Fruit fly (Drosophila melanogaster): Measurements from ENCODE around the gene Cat.

Gene Cat

dm6 chr3L:18800100-18800841 lies 22.1 kb upstream of the Cat start:
- TF ChIP-seq Hr38 (GFP tag; optimal IDR thresholded peaks at IDR 0.05) (no peak), OdsH (GFP tag; optimal IDR thresholded peaks at IDR 0.05) (no peak), CG8632 (GFP tag; optimal IDR thresholded peaks at IDR 0.05) (no peak), dsx (GFP tag; optimal IDR thresholded peaks at IDR 0.05; ENCODE audit: poor library complexity, severe bottlenecking) (peak; percentile 28), CG6854 (GFP tag; optimal IDR thresholded peaks at IDR 0.05) (peak; percentile 18), achi (GFP tag; optimal IDR thresholded peaks at IDR 0.05) (no peak), fd59A (GFP tag; optimal IDR thresholded peaks at IDR 0.05) (no peak), lz (GFP tag; optimal IDR thresholded peaks at IDR 0.05) (no peak), CG6276 (GFP tag; optimal IDR thresholded peaks at IDR 0.05) (peak; percentile 71), CG8319 (GFP tag; optimal IDR thresholded peaks at IDR 0.05) (no peak), Eip75B (GFP tag; optimal IDR thresholded peaks at IDR 0.05) (peak; percentile 74), spab (GFP tag; optimal IDR thresholded peaks at IDR 0.05) (no peak), Gug (GFP tag; IDR thresholded peaks at IDR 0.05) (no peak), fd85E (GFP tag; optimal IDR thresholded peaks at IDR 0.05) (no peak), svp (GFP tag) (peak; percentile 42), Sox14 (GFP tag; optimal IDR thresholded peaks at IDR 0.05) (peak; percentile 3), CG11762 (GFP tag; optimal IDR thresholded peaks at IDR 0.05; ENCODE audit: insufficient read depth) (no peak), Sox15 (GFP tag; optimal IDR thresholded peaks at IDR 0.05) (no peak), Hr4 (GFP tag; optimal IDR thresholded peaks at IDR 0.05) (no peak), vri (GFP tag; optimal IDR thresholded peaks at IDR 0.05) (peak; percentile 18), CG34406 (GFP tag; optimal IDR thresholded peaks at IDR 0.05) (no peak), CG6808 (GFP tag; optimal IDR thresholded peaks at IDR 0.05) (peak; percentile 44), CG4318 (GFP tag; optimal IDR thresholded peaks at IDR 0.05) (no peak), Eip78C (GFP tag) (peak; percentile 26), Eip93F (GFP tag; optimal IDR thresholded peaks at IDR 0.05) (no peak), CG6163 (GFP tag; IDR thresholded peaks at IDR 0.05) (peak; percentile 63; the same call in 2 of the 3 replicates), CG31627 (GFP tag; optimal IDR thresholded peaks at IDR 0.05) (no peak), CG9139 (GFP tag; optimal IDR thresholded peaks at IDR 0.05) (no peak), topi (GFP tag; optimal IDR thresholded peaks at IDR 0.05) (peak; percentile 7), CG10631 (GFP tag; optimal IDR thresholded peaks at IDR 0.05) (no peak), CG10669 (GFP tag; optimal IDR thresholded peaks at IDR 0.05) (no peak), Met (GFP tag; optimal IDR thresholded peaks at IDR 0.05) (no peak), CG3919 (GFP tag; optimal IDR thresholded peaks at IDR 0.05) (peak; percentile 47), Smox (GFP tag; optimal IDR thresholded peaks at IDR 0.05) (no peak), salr (GFP tag; optimal IDR thresholded peaks at IDR 0.05) (peak in 1 of 2 experiments; percentile 15), Hr39 (GFP tag; optimal IDR thresholded peaks at IDR 0.05) (no peak), CG3032 (tag; optimal IDR thresholded peaks at IDR 0.05) (peak; percentile 26), CG32006 (GFP tag; optimal IDR thresholded peaks at IDR 0.05) (peak; percentile 23), CG1621 (tag; optimal IDR thresholded peaks at IDR 0.05) (peak; percentile 62), eg (GFP tag; IDR thresholded peaks at IDR 0.05) (peak; percentile 67; the same call in 2 of the 3 replicates), CG11902 (GFP tag; optimal IDR thresholded peaks at IDR 0.05) (no peak), cyc (GFP tag; optimal IDR thresholded peaks at IDR 0.05) (no peak), CG8119 (GFP tag; IDR thresholded peaks at IDR 0.05) (peak; percentile 45; the same call in 2 of the 3 replicates), net (GFP tag; optimal IDR thresholded peaks at IDR 0.05) (no peak), CG16779 (tag; optimal IDR thresholded peaks at IDR 0.05) (peak; percentile 9), dac (GFP tag; optimal IDR thresholded peaks at IDR 0.05) (no peak), ss (GFP tag; optimal IDR thresholded peaks at IDR 0.05) (peak; percentile 48 to 54), CG7368 (GFP tag; optimal IDR thresholded peaks at IDR 0.05) (no peak), Lpt (GFP tag; optimal IDR thresholded peaks at IDR 0.05) (peak; percentile 73), CG6792 (GFP tag; optimal IDR thresholded peaks at IDR 0.05) (no peak), fkh (GFP tag; optimal IDR thresholded peaks at IDR 0.05) (peak; percentile 29)
